Worm (Caenorhabditis elegans): ENCODE measurements around the gene cpna-4.

DNA sequence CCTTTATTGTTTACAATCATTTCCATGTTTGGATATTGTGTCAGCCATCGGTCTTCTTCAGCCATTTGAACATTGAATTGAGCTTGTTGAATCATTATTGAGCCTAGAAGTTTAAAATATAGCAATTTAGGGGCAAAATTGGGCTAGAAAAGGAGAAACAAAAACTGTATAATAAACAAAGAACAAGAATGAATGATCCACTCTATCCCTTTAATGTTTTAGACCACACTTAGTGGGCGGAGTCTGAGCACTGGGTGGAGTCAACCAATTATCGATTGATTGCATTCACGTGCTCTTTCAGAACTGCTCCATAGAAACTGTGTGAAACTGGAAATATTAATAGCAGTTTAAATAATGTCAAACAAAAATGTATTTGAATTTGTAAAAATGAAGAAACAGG lies 33.3 kb upstream of the cpna-4 start, which contains the start of gene tbx-40:
- no peak for TF ChIP-seq B0310.2 (tag; optimal IDR thresholded peaks at IDR 0.05)
- no peak for TF ChIP-seq hmg-4 (GFP tag; optimal IDR thresholded peaks at IDR 0.05)
- no peak for TF ChIP-seq scrt-1 (GFP tag; IDR thresholded peaks at IDR 0.05)
- no peak for TF ChIP-seq ama-1 (optimal IDR thresholded peaks at IDR 0.05)
- TF ChIP-seq F13C5.2 (tag; optimal IDR thresholded peaks at IDR 0.05), result no peak
- TF ChIP-seq ceh-36 (tag; optimal IDR thresholded peaks at IDR 0.05), result no peak
- TF ChIP-seq flt-1 (GFP tag; IDR thresholded peaks at IDR 0.05), result no peak
